Worm (Caenorhabditis elegans) whole organism, L1 larva: ENCODE results near the gene sas-5.

Source experiments
- C16A3.4 ChIP-seq: fragments of 150-350 bp; optimal IDR thresholded peaks from 2 replicates; lab custom pipeline; 2014; ENCODE audit warnings: missing biosample characterization, missing genetic modification characterization
- F16B12.6 ChIP-seq: fragments of 150-350 bp; optimal IDR thresholded peaks from 2 replicates; lab custom pipeline; 2014; ENCODE audit warnings: missing biosample characterization, missing genetic modification characterization
- aha-1 ChIP-seq: fragments of 150-350 bp; optimal IDR thresholded peaks from 2 replicates; lab custom pipeline; 2014; ENCODE audit warnings: missing biosample characterization, missing genetic modification characterization
- alr-1 ChIP-seq: fragments of 200-800 bp; sonication (Bioruptor generic); optimal IDR thresholded peaks from 2 replicates; lab custom pipeline; 2018; ENCODE audit warnings: borderline replicate concordance, mild to moderate bottlenecking, missing genetic modification characterization, missing compliant biosample characterization
- blmp-1 ChIP-seq: fragments of 150-350 bp; optimal IDR thresholded peaks from 2 replicates; lab custom pipeline; 2014; ENCODE audit warnings: missing biosample characterization, missing genetic modification characterization
- ceh-63 ChIP-seq: fragments of 200-800 bp; sonication (Bioruptor generic); optimal IDR thresholded peaks from 2 replicates; lab custom pipeline; 2018; ENCODE audit warnings: mild to moderate bottlenecking, missing genetic modification characterization, missing compliant biosample characterization
- ceh-8 ChIP-seq: fragments of 200-800 bp; sonication (Bioruptor generic); optimal IDR thresholded peaks from 2 replicates; lab custom pipeline; 2018; ENCODE audit warnings: mild to moderate bottlenecking, missing genetic modification characterization, moderate library complexity, missing compliant biosample characterization
- ceh-82 ChIP-seq, 3 experiments: fragments of 150-350 bp in 1 of 3; sonication (generic microtip) in 2 of 3; optimal IDR thresholded peaks; 2 replicates each; lab custom pipeline; 2014 to 2017; ENCODE audit warnings: missing biosample characterization in 3 of 3, missing genetic modification characterization in 3 of 3
- ceh-90 ChIP-seq: sonication (generic microtip); optimal IDR thresholded peaks from 2 replicates; lab custom pipeline; 2016; ENCODE audit warnings: missing genetic modification characterization, missing compliant biosample characterization
- dpl-1 ChIP-seq, 3 experiments: fragments of 150-350 bp in 2 of 3; sonication (generic microtip) in 1 of 3; optimal IDR thresholded peaks; 2 replicates each; lab custom pipeline; 2014 to 2017; ENCODE audit warnings: missing biosample characterization in 3 of 3, missing genetic modification characterization in 3 of 3, missing genetic modification reagents in 3 of 3
- dsc-1 ChIP-seq: sonication (generic microtip); optimal IDR thresholded peaks from 2 replicates; lab custom pipeline; 2016; ENCODE audit warnings: mild to moderate bottlenecking, missing genetic modification characterization, missing compliant biosample characterization
- efl-1 ChIP-seq, 4 experiments: fragments of 150-350 bp; optimal IDR thresholded peaks in 3 of 4; peaks in 1 of 4; 1 replicate in 1 of 4; 2 replicates in 3 of 4; lab custom pipeline; 2014; ENCODE audit warnings: missing biosample characterization in 2 of 4, missing genetic modification characterization in 2 of 4, missing genetic modification reagents in 2 of 4
- egl-13 ChIP-seq: sonication (generic microtip); optimal IDR thresholded peaks from 2 replicates; lab custom pipeline; 2016; ENCODE audit warnings: missing genotype, missing genetic modification reagents, missing genetic modification characterization, missing compliant biosample characterization
- elt-2 ChIP-seq: sonication (generic microtip); optimal IDR thresholded peaks from 2 replicates; lab custom pipeline; 2016; ENCODE audit warnings: missing genetic modification characterization, mild to moderate bottlenecking, inconsistent platforms, missing compliant biosample characterization, missing genetic modification reagents
- elt-3 ChIP-seq, 6 experiments: fragments of 150-350 bp in 1 of 6; sonication (generic microtip); optimal IDR thresholded peaks; 2 replicates each; lab custom pipeline; 2017 to 2018; ENCODE audit warnings: missing biosample characterization in 6 of 6, missing genetic modification characterization in 6 of 6, inconsistent platforms in 1 of 6
- fkh-8 ChIP-seq: sonication (generic microtip); optimal IDR thresholded peaks from 2 replicates; lab custom pipeline; 2016; ENCODE audit warnings: mild to moderate bottlenecking, missing genetic modification characterization, missing compliant biosample characterization
- grh-1 ChIP-seq: fragments of 200-800 bp; sonication (Bioruptor generic); IDR thresholded peaks from 2 replicates; pipeline ENCODE4 v1.3.6; 2022; ENCODE audit warnings: missing genetic modification reagents, missing genetic modification characterization, missing compliant biosample characterization
- hpl-2 ChIP-seq: fragments of 150-350 bp; optimal IDR thresholded peaks from 2 replicates; lab custom pipeline; 2014; ENCODE audit warnings: missing biosample characterization, missing genetic modification reagents, missing genetic modification characterization
- irx-1 ChIP-seq: sonication (generic microtip); optimal IDR thresholded peaks from 2 replicates; lab custom pipeline; 2016; ENCODE audit warnings: missing genetic modification characterization, missing compliant biosample characterization
- isw-1 ChIP-seq: fragments of 200-800 bp; sonication (Bioruptor generic); IDR thresholded peaks from 2 replicates; pipeline ENCODE4 v1.3.6; 2022; ENCODE audit warnings: missing genetic modification characterization, missing compliant biosample characterization
- jun-1 ChIP-seq: fragments of 150-350 bp; optimal IDR thresholded peaks from 2 replicates; lab custom pipeline; 2014; ENCODE audit warnings: missing biosample characterization, missing genetic modification reagents, missing genetic modification characterization
- lin-14 ChIP-seq: fragments of 200-800 bp; sonication (Bioruptor generic); optimal IDR thresholded peaks from 2 replicates; lab custom pipeline; 2018; ENCODE audit warnings: mild to moderate bottlenecking, missing genetic modification characterization, moderate library complexity, missing compliant biosample characterization
- lin-15B ChIP-seq: fragments of 150-350 bp; sonication (generic microtip); optimal IDR thresholded peaks from 3 replicates; lab custom pipeline; 2014; ENCODE audit warnings: missing biosample characterization, missing genetic modification characterization
- lin-35 ChIP-seq, 2 experiments: fragments of 150-350 bp; optimal IDR thresholded peaks; 2 replicates each; lab custom pipeline; 2014; ENCODE audit warnings: missing biosample characterization in 2 of 2, missing genetic modification characterization in 2 of 2, missing genetic modification reagents in 2 of 2
- lin-39 ChIP-seq: fragments of 150-350 bp; optimal IDR thresholded peaks from 2 replicates; lab custom pipeline; 2014; ENCODE audit warnings: missing biosample characterization, missing genetic modification reagents, missing genetic modification characterization
- lsy-2 ChIP-seq, 2 experiments: fragments of 150-350 bp; optimal IDR thresholded peaks; 2 replicates each; lab custom pipeline; 2014; ENCODE audit warnings: missing biosample characterization in 2 of 2, missing genetic modification characterization in 2 of 2
- mef-2 ChIP-seq: fragments of 150-350 bp; optimal IDR thresholded peaks from 2 replicates; lab custom pipeline; 2014; ENCODE audit warnings: missing biosample characterization, missing genetic modification characterization
- nhr-11 ChIP-seq: fragments of 150-350 bp; optimal IDR thresholded peaks from 2 replicates; lab custom pipeline; 2014; ENCODE audit warnings: missing biosample characterization, missing genetic modification characterization
- nhr-12 ChIP-seq: sonication (generic microtip); optimal IDR thresholded peaks from 2 replicates; lab custom pipeline; 2017; ENCODE audit warnings: missing biosample characterization, missing genetic modification characterization
- nhr-19 ChIP-seq: fragments of 200-800 bp; sonication (Bioruptor generic); conservative IDR thresholded peaks from 2 replicates; pipeline ENCODE4 v1.3.6; 2022; ENCODE audit warnings: missing genetic modification characterization, missing compliant biosample characterization
- nhr-20 ChIP-seq: sonication (generic microtip); optimal IDR thresholded peaks from 2 replicates; lab custom pipeline; 2016; ENCODE audit warnings: mild to moderate bottlenecking, missing genetic modification characterization, missing compliant biosample characterization
- nhr-28 ChIP-seq: fragments of 150-350 bp; optimal IDR thresholded peaks from 2 replicates; lab custom pipeline; 2014; ENCODE audit warnings: missing biosample characterization, missing genetic modification characterization
- nhr-47 ChIP-seq: sonication (generic microtip); optimal IDR thresholded peaks from 2 replicates; lab custom pipeline; 2016; ENCODE audit warnings: mild to moderate bottlenecking, missing genetic modification characterization, moderate library complexity, missing compliant biosample characterization
- nhr-71 ChIP-seq: sonication (generic microtip); optimal IDR thresholded peaks from 2 replicates; lab custom pipeline; 2016; ENCODE audit warnings: mild to moderate bottlenecking, missing genetic modification characterization, moderate library complexity, missing compliant biosample characterization
- nhr-76 ChIP-seq: sonication (generic microtip); optimal IDR thresholded peaks from 2 replicates; lab custom pipeline; 2017; ENCODE audit warnings: missing biosample characterization, missing genetic modification characterization
- nhr-77 ChIP-seq: fragments of 150-350 bp; optimal IDR thresholded peaks from 2 replicates; lab custom pipeline; 2014; ENCODE audit warnings: missing biosample characterization, missing genetic modification characterization
- nhr-84 ChIP-seq: sonication (generic microtip); optimal IDR thresholded peaks from 2 replicates; lab custom pipeline; 2017; ENCODE audit warnings: missing biosample characterization, missing genetic modification characterization
- nhr-85 ChIP-seq: sonication (generic microtip); peaks from one replicate; lab custom pipeline; 2016; ENCODE audit warnings: missing genetic modification characterization, inconsistent platforms, missing compliant biosample characterization
- nhr-90 ChIP-seq: sonication (generic microtip); optimal IDR thresholded peaks from 2 replicates; lab custom pipeline; 2016; ENCODE audit warnings: mild to moderate bottlenecking, missing genetic modification characterization, missing compliant biosample characterization; ENCODE audit not compliant: poor library complexity
- pax-3 ChIP-seq: fragments of 200-800 bp; sonication (Bioruptor generic); optimal IDR thresholded peaks from 2 replicates; lab custom pipeline; 2018; ENCODE audit warnings: mild to moderate bottlenecking, missing genetic modification characterization, moderate library complexity, missing compliant biosample characterization
- rnt-1 ChIP-seq: sonication (generic microtip); optimal IDR thresholded peaks from 2 replicates; lab custom pipeline; 2016; ENCODE audit warnings: mild to moderate bottlenecking, missing genetic modification characterization, moderate library complexity, missing compliant biosample characterization
- snu-23 ChIP-seq: sonication (generic microtip); optimal IDR thresholded peaks from 2 replicates; lab custom pipeline; 2016; ENCODE audit warnings: missing genetic modification characterization, missing compliant biosample characterization
- sptf-1 ChIP-seq: fragments of 150-350 bp; optimal IDR thresholded peaks from 2 replicates; lab custom pipeline; 2014; ENCODE audit warnings: missing biosample characterization, missing genetic modification characterization
- tbx-2 ChIP-seq: sonication (generic microtip); optimal IDR thresholded peaks from 2 replicates; lab custom pipeline; 2016; ENCODE audit warnings: missing genetic modification characterization, missing compliant biosample characterization
- unc-130 ChIP-seq: fragments of 150-350 bp; optimal IDR thresholded peaks from 2 replicates; lab custom pipeline; 2017; ENCODE audit warnings: missing biosample characterization, missing genetic modification characterization, inconsistent platforms
- unc-30 ChIP-seq: sonication (generic microtip); optimal IDR thresholded peaks from 2 replicates; lab custom pipeline; 2017; ENCODE audit warnings: missing biosample characterization, missing genetic modification characterization
- unc-86 ChIP-seq: sonication (generic microtip); optimal IDR thresholded peaks from 2 replicates; lab custom pipeline; 2016; ENCODE audit warnings: missing genetic modification characterization, missing compliant biosample characterization
- vab-15 ChIP-seq: sonication (generic microtip); optimal IDR thresholded peaks from 2 replicates; lab custom pipeline; 2017; ENCODE audit warnings: missing genotype, mild to moderate bottlenecking, missing genetic modification characterization, missing compliant biosample characterization
- xbp-1 ChIP-seq: sonication (generic microtip); optimal IDR thresholded peaks from 2 replicates; lab custom pipeline; 2016; ENCODE audit warnings: missing genetic modification characterization, missing compliant biosample characterization
- zag-1 ChIP-seq: fragments of 150-350 bp; optimal IDR thresholded peaks from 2 replicates; lab custom pipeline; 2014; ENCODE audit warnings: missing biosample characterization, missing genetic modification characterization
- zip-4 ChIP-seq: fragments of 200-800 bp; sonication (Bioruptor generic); optimal IDR thresholded peaks from 2 replicates; lab custom pipeline; 2018; ENCODE audit warnings: mild to moderate bottlenecking, missing genetic modification characterization, moderate library complexity, missing compliant biosample characterization

sas-5 gene

DNA sequence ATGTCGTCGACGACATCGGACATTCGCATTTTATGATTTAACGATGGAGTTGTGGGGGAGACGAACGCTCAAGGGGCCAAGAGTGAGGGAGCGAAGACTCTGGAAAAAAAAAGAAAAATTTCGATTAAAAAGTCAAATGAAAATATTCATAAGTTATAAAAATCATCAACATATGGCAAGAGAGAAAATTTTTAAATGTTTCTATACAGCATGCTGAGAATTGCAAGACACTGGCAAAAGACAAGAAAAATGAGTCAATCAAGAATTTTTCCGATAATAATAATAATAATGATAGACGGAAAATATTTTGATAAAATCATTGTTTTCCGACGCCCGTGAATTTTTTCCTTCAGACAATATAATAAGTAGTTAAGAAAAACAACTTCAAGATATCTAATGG, 26.7 kb downstream of the sas-5 start, which contains the start of gene sipa-1:
sipa-1 (minus strand) TSS at position 101 of the 400 bp plus-strand sequence.
- TF ChIP-seq tbx-2 (tag; lab: Kevin White, UChicago) (no peak), hpl-2 (no peak), grh-1 (no peak), irx-1 (tag; lab: Kevin White, UChicago) (no peak), nhr-90 (tag; lab: Kevin White, UChicago) (no peak), aha-1 (tag; lab: Kevin White, UChicago) (no peak), nhr-28 (no peak), efl-1 (optimal IDR thresholded peaks at IDR 0.05; lab: Kevin White, UChicago) (no peak), efl-1 (GFP tag; optimal IDR thresholded peaks at IDR 0.05 in 1 of 2; lab: Kevin White, UChicago) (no peak), dsc-1 (no peak), alr-1 (tag; lab: Kevin White, UChicago) (no peak)
- TF ChIP-seq, all 84 proteins: peak for 0

DNA sequence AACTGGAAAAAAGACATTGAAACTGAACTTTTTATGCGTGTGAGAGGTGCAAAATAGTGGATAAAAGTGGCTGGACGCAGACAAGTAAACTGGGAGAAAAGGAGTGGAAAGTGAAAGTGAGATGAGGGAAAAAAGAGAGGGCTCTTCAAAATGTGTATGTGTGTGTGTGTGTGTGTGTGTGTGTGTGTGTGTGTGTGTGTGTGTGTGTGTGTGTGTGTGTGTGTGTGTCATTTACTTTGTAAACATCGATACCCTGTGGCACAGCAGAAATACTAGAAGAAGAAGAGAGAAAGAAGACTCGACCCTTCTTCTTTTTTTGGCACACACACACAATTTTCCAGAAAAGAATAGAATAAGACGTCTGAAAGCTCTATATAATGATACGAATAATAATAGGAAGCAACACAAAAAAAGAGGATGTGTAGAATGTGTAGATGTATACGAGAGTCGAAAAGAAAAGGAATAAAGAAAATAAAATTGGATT, 28.1 kb downstream of the sas-5 start:
- peak; percentile 95 for TF ChIP-seq lin-14 (GFP tag; lab: Kevin White, UChicago)
- TF ChIP-seq elt-2: no peak
- TF ChIP-seq xbp-1 (tag; lab: Kevin White, UChicago): no peak
- peak; percentile 50 for TF ChIP-seq egl-13 (tag; lab: Kevin White, UChicago)
- TF ChIP-seq nhr-11 (tag; lab: Kevin White, UChicago): no peak
- no peak for TF ChIP-seq sptf-1 (tag; lab: Kevin White, UChicago)
- TF ChIP-seq unc-86 (tag; lab: Kevin White, UChicago): peak; percentile 28
- TF ChIP-seq lsy-2 (tag; optimal IDR thresholded peaks at IDR 0.05; lab: Kevin White, UChicago): peak; percentile 50 to 66
- peak; percentile 33 for TF ChIP-seq ceh-8 (GFP tag; lab: Kevin White, UChicago)
- peak; percentile 78 for TF ChIP-seq nhr-19 (GFP tag; lab: Robert Waterston, UW)
- TF ChIP-seq nhr-12 (tag; lab: Kevin White, UChicago): no peak
- no peak for TF ChIP-seq unc-30 (tag; lab: Kevin White, UChicago)
- peak; percentile 23 for TF ChIP-seq zip-4 (GFP tag; lab: Kevin White, UChicago)
- peak in 2 of 3 experiments; percentile 32 to 39 for TF ChIP-seq ceh-82 (tag; optimal IDR thresholded peaks at IDR 0.05; lab: Kevin White, UChicago)
- TF ChIP-seq ceh-63: peak; percentile 70
- TF ChIP-seq nhr-71: peak; percentile 77
- peak in 1 of 3 experiments; percentile 21 for TF ChIP-seq dpl-1 (GFP tag; optimal IDR thresholded peaks at IDR 0.05; lab: Kevin White, UChicago)
- no peak for TF ChIP-seq lin-39 (tag; lab: Kevin White, UChicago)
- no peak for TF ChIP-seq nhr-84
- no peak for TF ChIP-seq grh-1
- TF ChIP-seq pax-3 (tag; lab: Kevin White, UChicago): peak; percentile 74
- TF ChIP-seq elt-3 (tag; optimal IDR thresholded peaks at IDR 0.05; lab: Kevin White, UChicago): no peak
- TF ChIP-seq nhr-77 (tag; lab: Kevin White, UChicago): peak; percentile 12
- TF ChIP-seq jun-1 (tag; lab: Kevin White, UChicago): peak; percentile 31
- TF ChIP-seq snu-23 (GFP tag; lab: Kevin White, UChicago): peak; percentile 28
- peak; percentile 45 for TF ChIP-seq nhr-20 (tag; lab: Kevin White, UChicago)
- TF ChIP-seq lin-15B (tag; lab: Kevin White, UChicago): no peak
- peak; percentile 62 for TF ChIP-seq blmp-1
- no peak for TF ChIP-seq nhr-90 (tag; lab: Kevin White, UChicago)
- peak; percentile 70 for TF ChIP-seq fkh-8 (tag; lab: Kevin White, UChicago)
- TF ChIP-seq isw-1: peak; percentile 50
- TF ChIP-seq lin-35 (GFP tag; optimal IDR thresholded peaks at IDR 0.05; lab: Kevin White, UChicago): peak in 1 of 2 experiments; percentile 51
- no peak for TF ChIP-seq nhr-76 (tag; lab: Kevin White, UChicago)
- TF ChIP-seq irx-1 (tag; lab: Kevin White, UChicago): peak; percentile 21
- TF ChIP-seq rnt-1 (tag; lab: Kevin White, UChicago): peak; percentile 74
- TF ChIP-seq zag-1 (tag; lab: Kevin White, UChicago): no peak
- peak; percentile 42 for TF ChIP-seq nhr-47 (tag; lab: Kevin White, UChicago)
- no peak for TF ChIP-seq mef-2
- TF ChIP-seq ceh-90 (tag; lab: Kevin White, UChicago): no peak
- peak; percentile 27 for TF ChIP-seq C16A3.4 (tag; lab: Kevin White, UChicago)
- TF ChIP-seq F16B12.6 (tag; lab: Kevin White, UChicago): no peak
- peak; percentile 15 for TF ChIP-seq unc-130 (tag; lab: Kevin White, UChicago)
- peak; percentile 4 for TF ChIP-seq vab-15 (tag; lab: Kevin White, UChicago)
- peak; percentile 68 for TF ChIP-seq nhr-85
